Fruit fly (Drosophila melanogaster) whole organism, embryonic: ENCODE results near the gene dls.

ENCODE experiments used
- Aef1 ChIP-seq: fragments of 200-800 bp; sonication (Bioruptor generic); IDR thresholded peaks from 3 replicates; pipeline ENCODE4 v1.3.6; 2022; ENCODE audit warnings: missing biosample characterization, missing genetic modification characterization
- Antp ChIP-seq: fragments of 200-800 bp; sonication (Bioruptor generic); optimal IDR thresholded peaks from 3 replicates; lab custom pipeline; 2016; ENCODE audit warnings: missing biosample characterization, missing genetic modification characterization
- B-H2 ChIP-seq: fragments of 200-800 bp; sonication (Bioruptor generic); optimal IDR thresholded peaks from 2 replicates; lab custom pipeline; 2018; ENCODE audit warnings: missing biosample characterization, mild to moderate bottlenecking, missing genetic modification characterization
- Bteb2 ChIP-seq: fragments of 200-800 bp; sonication (Bioruptor generic); optimal IDR thresholded peaks from 2 replicates; lab custom pipeline; 2016; ENCODE audit warnings: missing biosample characterization, missing genetic modification characterization
- CG10366 ChIP-seq: fragments of 200-800 bp; sonication (Bioruptor generic); IDR thresholded peaks from 2 replicates; pipeline ENCODE4 v1.3.6; 2022; ENCODE audit warnings: missing biosample characterization, missing genetic modification characterization
- CG12744 ChIP-seq: fragments of 200-800 bp; sonication (Bioruptor generic); optimal IDR thresholded peaks from 2 replicates; lab custom pipeline; 2016; ENCODE audit warnings: missing biosample characterization, missing genetic modification characterization
- CG15269 ChIP-seq: fragments of 200-800 bp; sonication (Bioruptor generic); optimal IDR thresholded peaks from 2 replicates; lab custom pipeline; 2018; ENCODE audit warnings: missing biosample characterization, mild to moderate bottlenecking, missing genetic modification characterization, moderate library complexity
- CG15479 ChIP-seq: fragments of 200-800 bp; sonication (Bioruptor generic); optimal IDR thresholded peaks from 3 replicates; lab custom pipeline; 2019; ENCODE audit warnings: missing biosample characterization, mild to moderate bottlenecking, missing genetic modification characterization, moderate library complexity
- CG16813 ChIP-seq: fragments of 200-800 bp; sonication (Bioruptor generic); IDR thresholded peaks from 3 replicates; pipeline ENCODE4 v1.3.6; 2022; ENCODE audit warnings: missing biosample characterization, missing genetic modification characterization; ENCODE audit not compliant: partially characterized antibody
- CG17385 ChIP-seq: fragments of 200-800 bp; sonication (Bioruptor generic); optimal IDR thresholded peaks from 3 replicates; lab custom pipeline; 2018; ENCODE audit warnings: missing biosample characterization, mild to moderate bottlenecking, missing genetic modification characterization
- CG1832 ChIP-seq: fragments of 200-800 bp; sonication (Bioruptor generic); optimal IDR thresholded peaks from 2 replicates; lab custom pipeline; 2017; ENCODE audit warnings: missing biosample characterization, mild to moderate bottlenecking, missing genetic modification characterization, inconsistent platforms
- CG18599 ChIP-seq: fragments of 200-800 bp; sonication (Bioruptor generic); optimal IDR thresholded peaks from 3 replicates; lab custom pipeline; 2017; ENCODE audit warnings: missing biosample characterization, missing genetic modification characterization, mild to moderate bottlenecking, moderate library complexity, missing genetic modification reagents
- CG6254 ChIP-seq: fragments of 200-800 bp; sonication (Bioruptor generic); optimal IDR thresholded peaks from 3 replicates; lab custom pipeline; 2017; ENCODE audit warnings: mild to moderate bottlenecking, missing biosample characterization, missing genetic modification reagents, missing genetic modification characterization
- CG6791 ChIP-seq: fragments of 200-800 bp; sonication (Bioruptor generic); IDR thresholded peaks from 3 replicates; pipeline ENCODE4 v1.3.6; 2022; ENCODE audit warnings: missing biosample characterization, missing genetic modification characterization; ENCODE audit not compliant: partially characterized antibody
- CG7357 ChIP-seq: fragments of 200-800 bp; sonication (Bioruptor generic); IDR thresholded peaks from 3 replicates; pipeline ENCODE4 v1.3.6; 2022; ENCODE audit warnings: missing biosample characterization, missing genetic modification characterization
- CG9932 ChIP-seq: fragments of 200-800 bp; sonication (Bioruptor generic); IDR thresholded peaks from 2 replicates; pipeline ENCODE4 v1.3.6; 2022; ENCODE audit warnings: missing biosample characterization, missing genetic modification characterization
- CHES-1-like ChIP-seq: fragments of 200-800 bp; sonication (Bioruptor generic); optimal IDR thresholded peaks from 2 replicates; lab custom pipeline; 2016; ENCODE audit warnings: missing biosample characterization, missing genetic modification characterization
- CrebB ChIP-seq: fragments of 200-800 bp; sonication (Bioruptor generic); optimal IDR thresholded peaks from 3 replicates; lab custom pipeline; 2018; ENCODE audit warnings: missing biosample characterization, mild to moderate bottlenecking, missing genetic modification characterization
- Dad ChIP-seq: fragments of 200-800 bp; sonication (Bioruptor generic); optimal IDR thresholded peaks from 3 replicates; lab custom pipeline; 2016; ENCODE audit warnings: missing biosample characterization, missing genetic modification characterization
- Dref ChIP-seq: fragments of 200-800 bp; sonication (Bioruptor generic); IDR thresholded peaks from 2 replicates; pipeline ENCODE4 v1.3.6; 2022; ENCODE audit warnings: missing biosample characterization, missing genetic modification characterization
- GATAe ChIP-seq: fragments of 200-800 bp; sonication (Bioruptor generic); conservative IDR thresholded peaks from 2 replicates; pipeline ENCODE4 v1.3.6; 2022; ENCODE audit warnings: missing biosample characterization, missing genetic modification characterization
- Gug ChIP-seq: fragments of 200-800 bp; sonication (Bioruptor generic); IDR thresholded peaks from 4 replicates; pipeline ENCODE4 v1.3.6; 2022; ENCODE audit warnings: missing biosample characterization, missing genetic modification characterization
- NFAT ChIP-seq: fragments of 200-800 bp; sonication (Bioruptor generic); IDR thresholded peaks from 2 replicates; pipeline ENCODE4 v1.3.6; 2022; ENCODE audit warnings: missing biosample characterization, missing genetic modification characterization
- Scr ChIP-seq: fragments of 200-800 bp; sonication (Bioruptor generic); IDR thresholded peaks from 2 replicates; pipeline ENCODE4 v1.3.6; 2022; ENCODE audit warnings: missing biosample characterization, missing genetic modification characterization; ENCODE audit not compliant: partially characterized antibody
- Side ChIP-seq: fragments of 200-800 bp; sonication (Bioruptor generic); optimal IDR thresholded peaks from 2 replicates; lab custom pipeline; 2016; ENCODE audit warnings: missing biosample characterization, missing genetic modification characterization
- Xbp1 ChIP-seq: fragments of 200-800 bp; sonication (Bioruptor generic); optimal IDR thresholded peaks from 3 replicates; lab custom pipeline; 2016; ENCODE audit warnings: missing biosample characterization, mild to moderate bottlenecking, missing genetic modification characterization
- aop ChIP-seq: fragments of 200-800 bp; sonication (Bioruptor generic); IDR thresholded peaks from 2 replicates; pipeline ENCODE4 v1.3.6; 2022; ENCODE audit warnings: missing biosample characterization, missing genetic modification characterization
- ara ChIP-seq: fragments of 200-800 bp; sonication (Bioruptor generic); IDR thresholded peaks from 2 replicates; pipeline ENCODE4 v1.3.6; 2022; ENCODE audit warnings: missing biosample characterization, missing genetic modification characterization
- bab2 ChIP-seq: fragments of 200-800 bp; sonication (Bioruptor generic); optimal IDR thresholded peaks from 2 replicates; lab custom pipeline; 2016; ENCODE audit warnings: missing biosample characterization, missing genetic modification characterization
- cg ChIP-seq: fragments of 200-800 bp; sonication (Bioruptor generic); optimal IDR thresholded peaks from 3 replicates; lab custom pipeline; 2019; ENCODE audit warnings: missing biosample characterization, mild to moderate bottlenecking, missing genetic modification characterization, moderate library complexity
- croc ChIP-seq: fragments of 200-800 bp; sonication (Bioruptor generic); conservative IDR thresholded peaks from 3 replicates; pipeline ENCODE4 v1.3.6; 2022; ENCODE audit warnings: missing biosample characterization, missing genetic modification characterization
- gt ChIP-seq: fragments of 200-800 bp; sonication (Bioruptor generic); IDR thresholded peaks from 2 replicates; pipeline ENCODE4 v1.3.6; 2022; ENCODE audit warnings: missing biosample characterization, missing genetic modification characterization
- ham ChIP-seq: fragments of 200-800 bp; sonication (Bioruptor generic); IDR thresholded peaks from 2 replicates; pipeline ENCODE4 v1.3.6; 2022; ENCODE audit warnings: missing biosample characterization, missing genetic modification characterization
- insv ChIP-seq, 2 experiments: fragments of 200-800 bp; sonication (Bioruptor generic); optimal IDR thresholded peaks; 3 replicates each; lab custom pipeline; 2016 to 2018; ENCODE audit warnings: missing biosample characterization in 2 of 2, missing genetic modification characterization in 2 of 2
- lbe ChIP-seq: fragments of 200-800 bp; sonication (Bioruptor generic); optimal IDR thresholded peaks from 2 replicates; lab custom pipeline; 2016; ENCODE audit warnings: missing biosample characterization, mild to moderate bottlenecking, missing genetic modification characterization
- mld ChIP-seq: fragments of 200-800 bp; sonication (Bioruptor generic); IDR thresholded peaks from 3 replicates; pipeline ENCODE4 v1.3.6; 2022; ENCODE audit warnings: missing biosample characterization, missing genetic modification characterization; ENCODE audit not compliant: partially characterized antibody
- oc ChIP-seq: fragments of 200-800 bp; sonication (Bioruptor generic); optimal IDR thresholded peaks from 2 replicates; lab custom pipeline; 2018; ENCODE audit warnings: missing biosample characterization, mild to moderate bottlenecking, missing genetic modification characterization, moderate library complexity
- onecut ChIP-seq: fragments of 200-800 bp; sonication (Bioruptor generic); IDR thresholded peaks from 2 replicates; pipeline ENCODE4 v1.3.6; 2022; ENCODE audit warnings: missing biosample characterization, missing genetic modification characterization
- pnt ChIP-seq: fragments of 200-800 bp; sonication (Bioruptor generic); optimal IDR thresholded peaks from 3 replicates; lab custom pipeline; 2016; ENCODE audit warnings: missing biosample characterization, missing genetic modification characterization
- rib ChIP-seq: fragments of 200-800 bp; sonication (Bioruptor generic); IDR thresholded peaks from 2 replicates; pipeline ENCODE4 v1.3.6; 2022; ENCODE audit warnings: missing biosample characterization, missing genetic modification characterization
- sens ChIP-seq: fragments of 200-800 bp; sonication (Bioruptor generic); peaks from one replicate; lab custom pipeline; 2016; ENCODE audit warnings: missing biosample characterization, missing genetic modification characterization
- shn ChIP-seq: fragments of 200-800 bp; sonication (Bioruptor generic); optimal IDR thresholded peaks from 3 replicates; lab custom pipeline; 2016; ENCODE audit warnings: missing biosample characterization, missing genetic modification characterization
- slp2 ChIP-seq: fragments of 200-800 bp; sonication (Bioruptor generic); optimal IDR thresholded peaks from 2 replicates; lab custom pipeline; 2016; ENCODE audit warnings: missing biosample characterization, missing genetic modification characterization
- so ChIP-seq: fragments of 200-800 bp; sonication (Bioruptor generic); IDR thresholded peaks from 3 replicates; pipeline ENCODE4 v1.3.6; 2022; ENCODE audit warnings: missing biosample characterization, missing genetic modification characterization
- stc ChIP-seq: fragments of 200-800 bp; sonication (Bioruptor generic); IDR thresholded peaks from 2 replicates; pipeline ENCODE4 v1.3.6; 2022; ENCODE audit warnings: missing biosample characterization, missing genetic modification characterization
- stwl ChIP-seq: fragments of 200-800 bp; sonication (Bioruptor generic); optimal IDR thresholded peaks from 3 replicates; lab custom pipeline; 2018; ENCODE audit warnings: missing biosample characterization, mild to moderate bottlenecking, missing genetic modification characterization, moderate library complexity
- tgo ChIP-seq: fragments of 200-800 bp; sonication (Bioruptor generic); IDR thresholded peaks from 3 replicates; pipeline ENCODE4 v1.3.6; 2022; ENCODE audit warnings: missing biosample characterization, missing genetic modification characterization
- trem ChIP-seq: fragments of 200-800 bp; optimal IDR thresholded peaks from 3 replicates; lab custom pipeline; 2019; ENCODE audit warnings: missing biosample characterization, mild to moderate bottlenecking, missing genetic modification characterization, moderate library complexity
- tup ChIP-seq: fragments of 200-800 bp; sonication (Bioruptor generic); optimal IDR thresholded peaks from 2 replicates; lab custom pipeline; 2016; ENCODE audit warnings: missing biosample characterization, mild to moderate bottlenecking, missing genetic modification characterization, moderate library complexity
- twi ChIP-seq: fragments of 200-800 bp; optimal IDR thresholded peaks from 2 replicates; lab custom pipeline; 2019; ENCODE audit warnings: missing biosample characterization, mild to moderate bottlenecking, missing genetic modification characterization, moderate library complexity
- zf30C ChIP-seq: fragments of 200-800 bp; sonication (Bioruptor generic); optimal IDR thresholded peaks from 3 replicates; lab custom pipeline; 2018; ENCODE audit warnings: missing biosample characterization, mild to moderate bottlenecking, missing genetic modification characterization

Gene dls

dm6 chr3L:16203236-16203635 is 2.1 kb downstream of the dls start (continued):
- TF ChIP-seq twi (tag; lab: Kevin White, UChicago) (no peak), CG16813 (GFP tag; lab: Robert Waterston, UW) (no peak), tup (GFP tag; lab: Kevin White, UChicago) (peak; percentile 32), CG12744 (GFP tag; lab: Kevin White, UChicago) (peak; percentile 64), Xbp1 (peak; percentile 70), CG18599 (peak; percentile 90), bab2 (GFP tag; lab: Kevin White, UChicago) (peak; percentile 74), Dref (GFP tag; lab: Robert Waterston, UW) (no peak), CG9932 (GFP tag; lab: Robert Waterston, UW) (no peak), stc (GFP tag; lab: Robert Waterston, UW) (peak; percentile 76), Antp (GFP tag; lab: Kevin White, UChicago) (peak; percentile 87), Gug (GFP tag; lab: Robert Waterston, UW) (peak; percentile 86; the same call in 3 of the 4 replicates), Dad (peak; percentile 72), Side (GFP tag; lab: Kevin White, UChicago) (peak; percentile 64), stwl (tag; lab: Kevin White, UChicago) (no peak), tgo (GFP tag; lab: Robert Waterston, UW) (peak; percentile 84), oc (tag; lab: Kevin White, UChicago) (peak; percentile 16), NFAT (GFP tag; lab: Robert Waterston, UW) (peak; percentile 87), onecut (GFP tag; lab: Robert Waterston, UW) (peak; percentile 58), trem (tag; lab: Kevin White, UChicago) (peak; percentile 5), CG6254 (GFP tag; lab: Kevin White, UChicago) (peak; percentile 24), cg (GFP tag; lab: Kevin White, UChicago) (no peak), CG17385 (GFP tag; lab: Kevin White, UChicago) (peak; percentile 76), Bteb2 (peak; percentile 71), mld (no peak), CG6791 (GFP tag; lab: Robert Waterston, UW) (no peak), sens (GFP tag; lab: Kevin White, UChicago) (peak; percentile 94), CG10366 (GFP tag; lab: Robert Waterston, UW) (peak; percentile 86), slp2 (GFP tag; lab: Kevin White, UChicago) (peak; percentile 69), aop (GFP tag; lab: Robert Waterston, UW) (peak; percentile 57; the same call in 1 of the 2 replicates), Scr (GFP tag; lab: Robert Waterston, UW) (no peak), CG15479 (GFP tag; lab: Kevin White, UChicago) (no peak), zf30C (GFP tag; lab: Kevin White, UChicago) (no peak), B-H2 (GFP tag; lab: Kevin White, UChicago) (no peak), insv (GFP tag; optimal IDR thresholded peaks at IDR 0.05; lab: Kevin White, UChicago) (no peak), croc (GFP tag; lab: Robert Waterston, UW) (peak; percentile 53; the same call in 2 of the 3 replicates), ara (peak; percentile 69), CG15269 (peak; percentile 85), CG7357 (GFP tag; lab: Robert Waterston, UW) (peak; percentile 76), pnt (GFP tag; lab: Kevin White, UChicago) (peak; percentile 79), shn (peak; percentile 73), ham (GFP tag; lab: Robert Waterston, UW) (peak; percentile 67; the same call in 1 of the 2 replicates), rib (GFP tag; lab: Robert Waterston, UW) (peak; percentile 87), so (peak; percentile 63; the same call in 1 of the 3 replicates), CHES-1-like (peak; percentile 50), gt (GFP tag; lab: Robert Waterston, UW) (0 out of 2 replicates have a peak, but pooled peaks have one; percentile 30), Aef1 (GFP tag; lab: Robert Waterston, UW) (peak; percentile 90), CrebB (tag; lab: Kevin White, UChicago) (peak; percentile 56), GATAe (GFP tag; lab: Robert Waterston, UW) (no peak; the same call in 1 of the 2 replicates), lbe (peak; percentile 77), CG1832 (no peak)
